Fruit fly (Drosophila melanogaster): ENCODE measurements around the gene CG6664.

CG6664 gene

DNA sequence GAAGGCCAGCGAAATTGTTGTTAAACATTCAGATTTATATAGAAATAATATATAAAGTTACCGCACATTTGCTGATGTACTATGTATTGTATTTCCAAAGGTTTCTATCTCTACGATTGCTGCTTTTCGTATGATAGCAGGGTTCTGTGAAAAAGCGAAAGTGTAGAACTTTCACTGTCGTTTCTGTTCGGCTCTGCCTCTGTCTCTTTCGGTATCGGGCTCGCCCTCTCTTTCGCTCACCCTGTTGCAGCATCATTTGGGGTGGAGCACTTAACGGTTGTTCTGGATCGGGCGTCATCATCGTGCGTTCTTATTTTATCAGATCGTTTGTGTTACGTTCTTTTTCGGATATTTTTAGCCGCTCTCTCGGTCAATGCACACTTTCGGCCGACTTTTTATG is 17.3 kb upstream of the CG6664 start (continued):
- TF ChIP-seq CG14710 (tag; optimal IDR thresholded peaks at IDR 0.05) (peak; percentile 51), Deaf1 (tag; optimal IDR thresholded peaks at IDR 0.05) (peak; percentile 90), sc (optimal IDR thresholded peaks at IDR 0.05) (no peak), sc (GFP tag; optimal IDR thresholded peaks at IDR 0.05) (peak; percentile 33), CG17186 (GFP tag; optimal IDR thresholded peaks at IDR 0.05) (no peak), gcm (GFP tag; optimal IDR thresholded peaks at IDR 0.05) (peak; percentile 32), CG10431 (GFP tag; optimal IDR thresholded peaks at IDR 0.05) (peak; percentile 69), dm (GFP tag; optimal IDR thresholded peaks at IDR 0.05) (no peak), Sry-β (GFP tag; optimal IDR thresholded peaks at IDR 0.05) (no peak), Taf1 (GFP tag; IDR thresholded peaks at IDR 0.05) (no peak), gt (GFP tag; IDR thresholded peaks at IDR 0.05) (no peak), CG2116 (GFP tag; optimal IDR thresholded peaks at IDR 0.05) (no peak), Trl (optimal IDR thresholded peaks at IDR 0.05) (no peak), Trl (GFP tag; optimal IDR thresholded peaks at IDR 0.05) (no peak), Asciz (GFP tag; optimal IDR thresholded peaks at IDR 0.05) (peak; percentile 34), NC2β (GFP tag; optimal IDR thresholded peaks at IDR 0.05) (no peak), gsb-n (tag; optimal IDR thresholded peaks at IDR 0.05) (peak; percentile 55), CG14860 (GFP tag; IDR thresholded peaks at IDR 0.05; ENCODE audit: partially characterized antibody) (no peak), al (GFP tag; IDR thresholded peaks at IDR 0.05) (no peak), yki (optimal IDR thresholded peaks at IDR 0.05) (no peak), CG8290 (GFP tag; optimal IDR thresholded peaks at IDR 0.05) (peak; percentile 4), CG8290 (tag; optimal IDR thresholded peaks at IDR 0.05) (peak in 1 of 2 experiments; percentile 62), CG6254 (GFP tag; optimal IDR thresholded peaks at IDR 0.05) (peak; percentile 67), CG31441 (GFP tag; IDR thresholded peaks at IDR 0.05) (no peak), CG7556 (GFP tag; optimal IDR thresholded peaks at IDR 0.05) (no peak), Blimp-1 (GFP tag; optimal IDR thresholded peaks at IDR 0.05) (peak; percentile 100), YL-1 (GFP tag; optimal IDR thresholded peaks at IDR 0.05) (no peak), CG17359 (tag; optimal IDR thresholded peaks at IDR 0.05) (no peak), CG12744 (GFP tag; optimal IDR thresholded peaks at IDR 0.05) (no peak), eve (GFP tag; optimal IDR thresholded peaks at IDR 0.05) (no peak), CG10979 (tag; optimal IDR thresholded peaks at IDR 0.05) (peak; percentile 18), CG33557 (GFP tag; optimal IDR thresholded peaks at IDR 0.05) (peak; percentile 86), HLH3B (GFP tag; IDR thresholded peaks at IDR 0.05) (no peak), sens (GFP tag) (no peak), CG12769 (tag; optimal IDR thresholded peaks at IDR 0.05) (no peak), CG15696 (tag; optimal IDR thresholded peaks at IDR 0.05) (no peak), sim (GFP tag; IDR thresholded peaks at IDR 0.05) (peak; percentile 41; the same call in 1 of the 2 replicates), CG17385 (GFP tag; optimal IDR thresholded peaks at IDR 0.05) (no peak), HLHmδ (GFP tag; optimal IDR thresholded peaks at IDR 0.05) (peak; percentile 93), CG9437 (GFP tag; optimal IDR thresholded peaks at IDR 0.05) (no peak), da (GFP tag; optimal IDR thresholded peaks at IDR 0.05) (no peak), CG2202 (tag; optimal IDR thresholded peaks at IDR 0.05) (peak; percentile 41)

DNA sequence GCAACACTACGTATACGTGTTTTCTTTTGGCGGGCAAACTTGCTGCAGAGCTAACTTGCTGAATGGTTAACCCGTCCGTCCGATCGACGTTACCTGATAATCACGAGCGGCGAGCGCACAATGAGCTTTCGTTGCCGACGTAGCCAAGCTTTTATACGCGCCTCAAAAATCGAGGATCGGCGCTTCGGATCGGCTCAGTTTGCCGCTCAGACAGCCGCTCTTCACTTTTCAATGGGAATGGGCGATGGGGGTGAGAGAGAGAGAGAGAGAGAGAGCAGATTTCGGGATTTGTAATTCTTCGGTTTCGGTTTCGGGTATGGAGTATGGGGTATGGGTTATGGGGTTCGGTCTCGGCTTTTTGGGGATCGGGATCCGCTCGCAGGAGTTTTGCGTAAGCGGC is 16.0 kb upstream of the CG6664 start, which contains the start of gene Ilp8:
Gene Ilp8, minus strand, starts transcription at position 110 of the 400 bp plus-strand sequence.
- TF ChIP-seq Rfx (GFP tag; IDR thresholded peaks at IDR 0.05) (0 out of 2 replicates have a peak, but pooled peaks have one; percentile 17), az2 (GFP tag; optimal IDR thresholded peaks at IDR 0.05) (no peak), NfI (GFP tag; optimal IDR thresholded peaks at IDR 0.05) (no peak), yki (optimal IDR thresholded peaks at IDR 0.05) (no peak), Bteb2 (GFP tag; optimal IDR thresholded peaks at IDR 0.05) (no peak), Trl (optimal IDR thresholded peaks at IDR 0.05) (peak; percentile 60 to 76), Trl (GFP tag; optimal IDR thresholded peaks at IDR 0.05) (no peak), Sry-δ (GFP tag; optimal IDR thresholded peaks at IDR 0.05) (no peak), crol (GFP tag; IDR thresholded peaks at IDR 0.05) (no peak), CG9727 (GFP tag; optimal IDR thresholded peaks at IDR 0.05) (no peak), sr (GFP tag; IDR thresholded peaks at IDR 0.05) (no peak), CG30431 (GFP tag; optimal IDR thresholded peaks at IDR 0.05) (no peak), ranshi (GFP tag; IDR thresholded peaks at IDR 0.05) (no peak), CG34422 (GFP tag; IDR thresholded peaks at IDR 0.05) (0 out of 3 replicates have a peak, but pooled peaks have one; percentile 23), chinmo (GFP tag; IDR thresholded peaks at IDR 0.05; ENCODE audit: partially characterized antibody) (peak; percentile 74; the same call in 1 of the 4 replicates), crp (GFP tag; optimal IDR thresholded peaks at IDR 0.05) (no peak)
